Fruit fly (Drosophila melanogaster) whole organism, embryonic: Measurements from ENCODE around the gene Atf3.
A peak's percentile ranks its signal among the peaks of the same experiment; 100 is the strongest.

ENCODE experiments used
- Atf-2 ChIP-seq: fragments of 200-800 bp; sonication (Bioruptor generic); optimal IDR thresholded peaks from 2 replicates; lab custom pipeline; 2016; ENCODE audit warnings: missing biosample characterization, missing genetic modification characterization
- CG10209 ChIP-seq: fragments of 200-800 bp; sonication (Bioruptor generic); optimal IDR thresholded peaks from 3 replicates; lab custom pipeline; 2017; ENCODE audit warnings: missing biosample characterization, mild to moderate bottlenecking, missing genetic modification characterization, missing genetic modification reagents
- CG10267 ChIP-seq: fragments of 200-800 bp; sonication (Bioruptor generic); optimal IDR thresholded peaks from 2 replicates; lab custom pipeline; 2018; ENCODE audit warnings: missing biosample characterization, mild to moderate bottlenecking, missing genetic modification characterization, moderate library complexity
- CG10321 ChIP-seq: fragments of 200-800 bp; sonication (Bioruptor generic); IDR thresholded peaks from 2 replicates; pipeline ENCODE4 v1.3.6; 2022; ENCODE audit warnings: missing biosample characterization, missing genetic modification characterization
- CG10431 ChIP-seq: fragments of 200-800 bp; sonication (Bioruptor generic); optimal IDR thresholded peaks from 3 replicates; lab custom pipeline; 2018; ENCODE audit warnings: missing biosample characterization, mild to moderate bottlenecking, missing genetic modification characterization
- CG11560 ChIP-seq: fragments of 200-800 bp; sonication (Bioruptor generic); IDR thresholded peaks from 3 replicates; pipeline ENCODE4 v1.3.6; 2022; ENCODE audit warnings: missing biosample characterization, missing genetic modification characterization
- CG13775 ChIP-seq: fragments of 200-800 bp; sonication (Bioruptor generic); optimal IDR thresholded peaks from 3 replicates; lab custom pipeline; 2017; ENCODE audit warnings: missing biosample characterization, mild to moderate bottlenecking, missing genetic modification characterization
- CG14667 ChIP-seq: fragments of 200-800 bp; sonication (Bioruptor generic); IDR thresholded peaks from 2 replicates; pipeline ENCODE4 v1.3.6; 2022; ENCODE audit warnings: missing biosample characterization, missing genetic modification characterization
- CG30403 ChIP-seq: fragments of 200-800 bp; sonication (Bioruptor generic); optimal IDR thresholded peaks from 3 replicates; lab custom pipeline; 2016; ENCODE audit warnings: missing biosample characterization, missing genetic modification characterization
- CG31224 ChIP-seq: fragments of 200-800 bp; sonication (Bioruptor generic); IDR thresholded peaks from 2 replicates; pipeline ENCODE4 v1.3.6; 2022; ENCODE audit warnings: missing biosample characterization, missing genetic modification characterization
- CG33557 ChIP-seq: fragments of 200-800 bp; sonication (Bioruptor generic); optimal IDR thresholded peaks from 2 replicates; lab custom pipeline; 2019; ENCODE audit warnings: missing biosample characterization, mild to moderate bottlenecking, missing genetic modification characterization, moderate library complexity
- CG4820 ChIP-seq: fragments of 200-800 bp; sonication (Bioruptor generic); optimal IDR thresholded peaks from 3 replicates; lab custom pipeline; 2016; ENCODE audit warnings: missing biosample characterization, missing genetic modification characterization
- CG6175 ChIP-seq: fragments of 200-800 bp; sonication (Bioruptor generic); IDR thresholded peaks from 3 replicates; pipeline ENCODE4 v1.3.6; 2022; ENCODE audit warnings: missing biosample characterization, missing genetic modification characterization
- CG8944 ChIP-seq: fragments of 200-800 bp; sonication (Bioruptor generic); optimal IDR thresholded peaks from 3 replicates; lab custom pipeline; 2016; ENCODE audit warnings: missing biosample characterization, missing genetic modification characterization
- CG9437 ChIP-seq: fragments of 200-800 bp; sonication (Bioruptor generic); optimal IDR thresholded peaks from 2 replicates; lab custom pipeline; 2018; ENCODE audit warnings: missing biosample characterization, mild to moderate bottlenecking, missing genetic modification characterization
- Chrac-16 ChIP-seq: fragments of 200-800 bp; sonication (Bioruptor generic); optimal IDR thresholded peaks from 3 replicates; lab custom pipeline; 2016; ENCODE audit warnings: missing biosample characterization, missing genetic modification characterization
- CoRest ChIP-seq: fragments of 200-800 bp; sonication (Bioruptor generic); optimal IDR thresholded peaks from 3 replicates; lab custom pipeline; 2018; ENCODE audit warnings: missing biosample characterization, mild to moderate bottlenecking, missing genetic modification characterization, moderate library complexity
- D19B ChIP-seq: fragments of 200-800 bp; sonication (Bioruptor generic); optimal IDR thresholded peaks from 2 replicates; lab custom pipeline; 2017; ENCODE audit warnings: missing biosample characterization, mild to moderate bottlenecking, missing genetic modification characterization
- Deaf1 ChIP-seq: fragments of 200-800 bp; optimal IDR thresholded peaks from 3 replicates; lab custom pipeline; 2019; ENCODE audit warnings: missing biosample characterization, mild to moderate bottlenecking, missing genetic modification characterization, moderate library complexity
- Dip2 ChIP-seq: fragments of 200-800 bp; sonication (Bioruptor generic); IDR thresholded peaks from 2 replicates; pipeline ENCODE4 v1.3.6; 2022; ENCODE audit warnings: missing biosample characterization, missing genetic modification characterization
- Doc3 ChIP-seq: fragments of 200-800 bp; sonication (Bioruptor generic); IDR thresholded peaks from 3 replicates; pipeline ENCODE4 v1.3.6; 2022; ENCODE audit warnings: missing biosample characterization, missing genetic modification characterization; ENCODE audit not compliant: partially characterized antibody
- HLH54F ChIP-seq: fragments of 200-800 bp; sonication (Bioruptor generic); optimal IDR thresholded peaks from 3 replicates; lab custom pipeline; 2016; ENCODE audit warnings: missing biosample characterization, missing genetic modification characterization
- MESR4 ChIP-seq: fragments of 200-800 bp; sonication (Bioruptor generic); optimal IDR thresholded peaks from 2 replicates; lab custom pipeline; 2018; ENCODE audit warnings: missing biosample characterization, mild to moderate bottlenecking, missing genetic modification characterization, moderate library complexity
- Meics ChIP-seq: fragments of 200-800 bp; sonication (Bioruptor generic); optimal IDR thresholded peaks from 2 replicates; lab custom pipeline; 2017; ENCODE audit warnings: missing biosample characterization, mild to moderate bottlenecking, missing genetic modification characterization
- Nf-YA ChIP-seq: fragments of 200-800 bp; sonication (Bioruptor generic); IDR thresholded peaks from 2 replicates; pipeline ENCODE4 v1.3.6; 2022; ENCODE audit warnings: missing biosample characterization, missing genetic modification characterization
- Nf-YB ChIP-seq: fragments of 200-800 bp; sonication (Bioruptor generic); optimal IDR thresholded peaks from 3 replicates; lab custom pipeline; 2019; ENCODE audit warnings: missing biosample characterization, mild to moderate bottlenecking, missing genetic modification characterization, moderate library complexity
- Oli ChIP-seq: fragments of 200-800 bp; sonication (Bioruptor generic); optimal IDR thresholded peaks from 2 replicates; lab custom pipeline; 2018; ENCODE audit warnings: missing biosample characterization, mild to moderate bottlenecking, missing genetic modification characterization, moderate library complexity
- Rx ChIP-seq: fragments of 200-800 bp; sonication (Bioruptor generic); IDR thresholded peaks from 2 replicates; pipeline ENCODE4 v1.3.6; 2022; ENCODE audit warnings: missing biosample characterization, missing genetic modification characterization
- Xbp1 ChIP-seq: fragments of 200-800 bp; sonication (Bioruptor generic); optimal IDR thresholded peaks from 3 replicates; lab custom pipeline; 2016; ENCODE audit warnings: missing biosample characterization, mild to moderate bottlenecking, missing genetic modification characterization
- amos ChIP-seq: fragments of 200-800 bp; sonication (Bioruptor generic); IDR thresholded peaks from 2 replicates; pipeline ENCODE4 v1.3.6; 2022; ENCODE audit warnings: missing biosample characterization, missing genetic modification characterization; ENCODE audit not compliant: partially characterized antibody
- ash1 ChIP-seq: fragments of 200-800 bp; sonication (Bioruptor generic); optimal IDR thresholded peaks from 2 replicates; lab custom pipeline; 2018; ENCODE audit warnings: missing biosample characterization, mild to moderate bottlenecking, missing genetic modification characterization
- bsh ChIP-seq, 2 experiments: fragments of 200-800 bp; sonication (Bioruptor generic); optimal IDR thresholded peaks; 2 replicates each; lab custom pipeline; 2017 to 2018; ENCODE audit warnings: mild to moderate bottlenecking in 2 of 2, missing biosample characterization in 2 of 2, missing genetic modification characterization in 2 of 2, moderate library complexity in 1 of 2
- cato ChIP-seq: fragments of 200-800 bp; sonication (Bioruptor generic); optimal IDR thresholded peaks from 2 replicates; lab custom pipeline; 2016; ENCODE audit warnings: missing biosample characterization, missing genetic modification characterization, borderline replicate concordance
- dmrt11E ChIP-seq: fragments of 200-800 bp; sonication (Bioruptor generic); optimal IDR thresholded peaks from 3 replicates; lab custom pipeline; 2018; ENCODE audit warnings: missing biosample characterization, mild to moderate bottlenecking, missing genetic modification characterization, moderate library complexity
- ems ChIP-seq: fragments of 200-800 bp; sonication (Bioruptor generic); optimal IDR thresholded peaks from 3 replicates; lab custom pipeline; 2016; ENCODE audit warnings: missing biosample characterization, missing genetic modification characterization
- fd64A ChIP-seq: fragments of 200-800 bp; sonication (Bioruptor generic); optimal IDR thresholded peaks from 3 replicates; lab custom pipeline; 2018; ENCODE audit warnings: missing biosample characterization, mild to moderate bottlenecking, missing genetic modification characterization
- grau ChIP-seq: fragments of 200-800 bp; optimal IDR thresholded peaks from 3 replicates; lab custom pipeline; 2019; ENCODE audit warnings: missing biosample characterization, mild to moderate bottlenecking, missing genetic modification characterization, moderate library complexity
- grn ChIP-seq: fragments of 200-800 bp; sonication (Bioruptor generic); optimal IDR thresholded peaks from 3 replicates; lab custom pipeline; 2017; ENCODE audit warnings: missing biosample characterization, missing genetic modification characterization
- kay ChIP-seq: fragments of 200-800 bp; sonication (Bioruptor generic); optimal IDR thresholded peaks from 2 replicates; lab custom pipeline; 2016; ENCODE audit warnings: missing biosample characterization, missing genetic modification characterization
- lab ChIP-seq: fragments of 200-800 bp; sonication (Bioruptor generic); optimal IDR thresholded peaks from 3 replicates; lab custom pipeline; 2017; ENCODE audit warnings: missing biosample characterization, missing genetic modification characterization, mild to moderate bottlenecking, moderate library complexity, missing genetic modification reagents
- nmo ChIP-seq: fragments of 200-800 bp; sonication (Bioruptor generic); optimal IDR thresholded peaks from 2 replicates; lab custom pipeline; 2018; ENCODE audit warnings: missing biosample characterization, mild to moderate bottlenecking, missing genetic modification characterization, moderate library complexity
- nom ChIP-seq: fragments of 200-800 bp; sonication (Bioruptor generic); optimal IDR thresholded peaks from 2 replicates; lab custom pipeline; 2017; ENCODE audit warnings: missing biosample characterization, missing genetic modification characterization, mild to moderate bottlenecking, moderate library complexity, missing genetic modification reagents
- onecut ChIP-seq: fragments of 200-800 bp; sonication (Bioruptor generic); IDR thresholded peaks from 2 replicates; pipeline ENCODE4 v1.3.6; 2022; ENCODE audit warnings: missing biosample characterization, missing genetic modification characterization
- row ChIP-seq: fragments of 200-800 bp; sonication (Bioruptor generic); IDR thresholded peaks from 3 replicates; pipeline ENCODE4 v1.3.6; 2022; ENCODE audit warnings: missing biosample characterization, missing genetic modification characterization
- sens ChIP-seq: fragments of 200-800 bp; sonication (Bioruptor generic); peaks from one replicate; lab custom pipeline; 2016; ENCODE audit warnings: missing biosample characterization, missing genetic modification characterization
- tll ChIP-seq, 2 experiments: fragments of 200-800 bp in 1 of 2; fragments of >200 bp in 1 of 2; sonication (Bioruptor generic) in 1 of 2; optimal IDR thresholded peaks; 2 replicates each; lab custom pipeline; 2017 to 2019; ENCODE audit warnings: missing biosample characterization in 2 of 2, missing genetic modification characterization in 2 of 2, mild to moderate bottlenecking in 1 of 2, moderate library complexity in 1 of 2
- trem ChIP-seq: fragments of 200-800 bp; optimal IDR thresholded peaks from 3 replicates; lab custom pipeline; 2019; ENCODE audit warnings: missing biosample characterization, mild to moderate bottlenecking, missing genetic modification characterization, moderate library complexity

The Atf3 gene

DNA sequence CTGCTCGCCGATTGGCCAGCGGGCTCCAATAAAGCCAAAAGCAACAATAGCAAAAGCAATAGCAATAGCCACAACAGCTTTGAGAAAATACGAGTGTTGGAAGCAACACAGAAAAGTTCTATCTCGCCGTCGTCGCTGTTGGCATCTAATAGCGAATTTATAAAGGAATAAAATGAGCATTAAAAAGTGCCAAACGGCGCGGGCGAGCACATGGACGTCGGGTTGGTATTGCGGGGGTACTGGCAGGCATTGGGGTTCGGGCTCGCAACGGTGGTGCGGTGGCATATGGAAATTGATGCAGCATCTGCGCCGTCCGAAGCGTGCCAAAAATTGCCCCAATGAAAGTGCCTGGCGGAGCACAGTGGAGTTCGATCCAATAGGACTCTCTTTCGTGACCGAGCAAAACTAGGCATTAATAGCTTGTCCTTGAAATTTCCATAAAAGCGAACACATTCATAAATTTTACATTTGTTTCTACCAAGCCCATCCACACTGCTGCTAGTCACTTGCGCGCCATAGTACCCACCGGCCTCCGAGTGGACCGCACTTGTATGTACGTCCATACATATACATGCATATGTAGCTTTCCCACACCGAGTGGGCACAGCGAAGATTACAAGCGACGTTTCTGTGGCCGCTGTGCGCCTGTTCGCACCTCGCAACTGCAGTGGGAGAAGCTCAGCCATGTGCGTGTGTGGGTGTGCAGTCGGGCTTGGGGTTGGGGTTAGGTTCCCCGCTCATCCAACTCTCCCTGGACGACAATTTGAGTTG is 1.9 kb upstream of the Atf3 start (continued):
- TF ChIP-seq MESR4 (GFP tag; lab: Kevin White, UChicago) (peak; percentile 21), CG10431 (GFP tag; lab: Kevin White, UChicago) (no peak), Rx (peak; percentile 89), trem (tag; lab: Kevin White, UChicago) (peak; percentile 55), D19B (peak; percentile 87), grau (tag; lab: Kevin White, UChicago) (peak; percentile 89), CG8944 (GFP tag; lab: Kevin White, UChicago) (peak; percentile 89), CG33557 (GFP tag; lab: Kevin White, UChicago) (no peak), dmrt11E (tag; lab: Kevin White, UChicago) (peak; percentile 5), nmo (GFP tag; lab: Kevin White, UChicago) (peak; percentile 88), CG11560 (tag; lab: Robert Waterston, UW) (peak; percentile 81), Chrac-16 (GFP tag; lab: Kevin White, UChicago) (peak; percentile 83), CG4820 (GFP tag; lab: Kevin White, UChicago) (peak; percentile 86)

DNA sequence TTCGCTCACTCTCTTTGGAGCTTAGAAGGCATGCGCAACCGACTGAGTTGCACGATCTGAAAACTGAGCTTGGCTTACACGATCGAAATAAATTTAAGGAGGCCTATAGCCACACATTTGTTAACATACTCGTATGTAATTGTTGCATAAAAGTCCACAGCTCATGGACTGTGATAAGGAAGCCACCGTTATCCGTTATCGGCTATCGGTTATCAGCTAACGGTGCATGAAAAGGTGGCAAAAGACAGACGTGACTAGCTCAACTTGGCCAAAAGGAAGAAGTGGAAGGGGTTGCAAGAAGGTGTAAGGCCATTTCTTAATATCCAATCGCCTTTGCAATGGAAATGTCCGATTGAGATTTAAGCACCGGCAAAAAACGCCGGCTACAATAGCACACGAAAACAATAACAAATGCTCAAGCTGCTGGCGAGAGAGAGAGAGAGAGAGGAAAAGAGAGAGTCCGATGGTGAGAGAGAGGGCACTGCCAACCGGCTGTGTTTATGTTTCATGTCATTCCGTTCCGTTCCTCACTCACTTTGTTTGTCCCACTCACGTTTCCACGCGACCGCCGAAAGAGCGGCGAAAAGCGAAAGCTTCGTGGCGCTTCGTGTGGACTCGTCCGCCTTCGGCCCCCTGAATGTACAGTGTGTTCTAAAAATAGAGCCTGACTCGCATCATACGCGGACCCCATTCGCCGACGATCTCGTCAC is 1.1 kb upstream of the Atf3 start:
- peak; percentile 99 for TF ChIP-seq Nf-YB (GFP tag; lab: Kevin White, UChicago)
- no peak for TF ChIP-seq CG9437 (GFP tag; lab: Kevin White, UChicago)
- no peak for TF ChIP-seq ems (GFP tag; lab: Kevin White, UChicago)
- no peak for TF ChIP-seq CoRest (tag; lab: Kevin White, UChicago)
- TF ChIP-seq tll (GFP tag; optimal IDR thresholded peaks at IDR 0.05; lab: Kevin White, UChicago), result no peak
- TF ChIP-seq cato (GFP tag; lab: Kevin White, UChicago), result no peak
- 0 out of 3 replicates have a peak, but pooled peaks have one; percentile 16 for TF ChIP-seq Doc3 (GFP tag; lab: Robert Waterston, UW)
- no peak for TF ChIP-seq ash1 (GFP tag; lab: Kevin White, UChicago)
- TF ChIP-seq lab (GFP tag; lab: Kevin White, UChicago), result no peak
- TF ChIP-seq sens, result peak; percentile 11
- TF ChIP-seq CG30403 (GFP tag; lab: Kevin White, UChicago), result no peak
- no peak for TF ChIP-seq row (GFP tag; lab: Robert Waterston, UW)
- no peak for TF ChIP-seq Dip2 (GFP tag; lab: Robert Waterston, UW)
- no peak for TF ChIP-seq Oli (tag; lab: Kevin White, UChicago)
- TF ChIP-seq CG10267, result no peak
- no peak for TF ChIP-seq amos (GFP tag; lab: Robert Waterston, UW)
- TF ChIP-seq CG13775 (GFP tag; lab: Kevin White, UChicago), result no peak
- TF ChIP-seq CG31224 (GFP tag; lab: Robert Waterston, UW), result no peak
- peak; percentile 99 for TF ChIP-seq Deaf1 (tag; lab: Kevin White, UChicago)
- TF ChIP-seq fd64A (GFP tag; lab: Kevin White, UChicago), result no peak
- TF ChIP-seq bsh (GFP tag; optimal IDR thresholded peaks at IDR 0.05; lab: Kevin White, UChicago), result no peak
- no peak for TF ChIP-seq HLH54F (GFP tag; lab: Kevin White, UChicago)
- TF ChIP-seq onecut (GFP tag; lab: Robert Waterston, UW), result no peak
- TF ChIP-seq CG10209 (GFP tag; lab: Kevin White, UChicago), result peak; percentile 88
- TF ChIP-seq Meics (GFP tag; lab: Kevin White, UChicago), result no peak
- no peak for TF ChIP-seq CG10321 (GFP tag; lab: Robert Waterston, UW)
- peak; percentile 74; the same call in 1 of the 2 replicates for TF ChIP-seq Nf-YA (GFP tag; lab: Robert Waterston, UW)
- no peak for TF ChIP-seq kay (GFP tag; lab: Kevin White, UChicago)
- TF ChIP-seq CG6175 (GFP tag; lab: Robert Waterston, UW), result no peak
- peak; percentile 27 for TF ChIP-seq grn
- no peak for TF ChIP-seq nom (GFP tag; lab: Kevin White, UChicago)
- peak; percentile 100 for TF ChIP-seq Atf-2
- no peak for TF ChIP-seq CG14667 (GFP tag; lab: Robert Waterston, UW)
- TF ChIP-seq Xbp1 (GFP tag; lab: Kevin White, UChicago), result no peak
